Fruit fly (Drosophila melanogaster): ENCODE measurements around the gene CG8461.

CG8461 gene

DNA sequence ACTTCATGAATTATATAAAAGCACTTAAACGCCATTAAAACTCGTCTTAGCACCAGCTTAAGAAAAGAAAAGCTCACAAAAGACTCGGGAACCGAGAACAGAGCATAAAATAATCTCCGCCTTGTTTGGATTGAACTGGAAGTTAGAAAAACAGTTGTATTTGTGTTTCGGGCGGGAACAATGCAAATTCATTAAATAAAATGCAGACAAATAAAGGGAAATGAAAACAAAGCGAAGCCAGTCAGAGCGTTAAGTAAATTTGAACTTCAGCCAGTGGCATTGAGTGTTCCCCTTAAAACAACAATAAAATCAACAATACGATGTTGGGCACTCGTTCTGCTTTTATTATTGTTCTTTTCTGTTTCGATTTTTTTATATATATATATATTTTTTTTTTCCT lies 13.2 kb upstream of the CG8461 start (continued):
- TF ChIP-seq HLH4C (GFP tag; IDR thresholded peaks at IDR 0.05; ENCODE audit: partially characterized antibody) = no peak
- no peak for TF ChIP-seq CG8924 (tag; optimal IDR thresholded peaks at IDR 0.05)
- no peak for TF ChIP-seq Hr78 (GFP tag; optimal IDR thresholded peaks at IDR 0.05)
- no peak for TF ChIP-seq onecut (GFP tag; IDR thresholded peaks at IDR 0.05)
- TF ChIP-seq stwl (tag; optimal IDR thresholded peaks at IDR 0.05) = no peak
- TF ChIP-seq chif (GFP tag; optimal IDR thresholded peaks at IDR 0.05) = no peak
- TF ChIP-seq exex (tag; optimal IDR thresholded peaks at IDR 0.05) = no peak
- TF ChIP-seq CG18599 (GFP tag; optimal IDR thresholded peaks at IDR 0.05) = peak; percentile 42
- TF ChIP-seq lab (GFP tag; optimal IDR thresholded peaks at IDR 0.05) = peak; percentile 58
- TF ChIP-seq caup (GFP tag; optimal IDR thresholded peaks at IDR 0.05; ENCODE audit: severe bottlenecking) = peak; percentile 7
- peak; percentile 16 for TF ChIP-seq ATbp (GFP tag; optimal IDR thresholded peaks at IDR 0.05)
- no peak for TF ChIP-seq Opbp (GFP tag; IDR thresholded peaks at IDR 0.05; ENCODE audit: partially characterized antibody)
- no peak for TF ChIP-seq CG16863 (GFP tag; optimal IDR thresholded peaks at IDR 0.05)
- TF ChIP-seq Hr3 (GFP tag; optimal IDR thresholded peaks at IDR 0.05) = no peak
- peak; percentile 8 for TF ChIP-seq scrt (GFP tag; optimal IDR thresholded peaks at IDR 0.05)
- no peak for TF ChIP-seq mld (GFP tag; IDR thresholded peaks at IDR 0.05; ENCODE audit: partially characterized antibody)
- no peak for TF ChIP-seq row (GFP tag; IDR thresholded peaks at IDR 0.05)
- TF ChIP-seq sima (GFP tag; optimal IDR thresholded peaks at IDR 0.05) = no peak
- no peak for TF ChIP-seq CG32772 (GFP tag; IDR thresholded peaks at IDR 0.05)
- TF ChIP-seq Doc2 (GFP tag; IDR thresholded peaks at IDR 0.05) = no peak
- TF ChIP-seq sens (GFP tag) = peak; percentile 6
- TF ChIP-seq CG6765 (GFP tag; optimal IDR thresholded peaks at IDR 0.05) = no peak
- no peak for TF ChIP-seq CG15601 (tag; optimal IDR thresholded peaks at IDR 0.05)
- no peak for TF ChIP-seq schlank (tag; optimal IDR thresholded peaks at IDR 0.05)
- TF ChIP-seq CG15514 (GFP tag; optimal IDR thresholded peaks at IDR 0.05) = peak; percentile 42

DNA sequence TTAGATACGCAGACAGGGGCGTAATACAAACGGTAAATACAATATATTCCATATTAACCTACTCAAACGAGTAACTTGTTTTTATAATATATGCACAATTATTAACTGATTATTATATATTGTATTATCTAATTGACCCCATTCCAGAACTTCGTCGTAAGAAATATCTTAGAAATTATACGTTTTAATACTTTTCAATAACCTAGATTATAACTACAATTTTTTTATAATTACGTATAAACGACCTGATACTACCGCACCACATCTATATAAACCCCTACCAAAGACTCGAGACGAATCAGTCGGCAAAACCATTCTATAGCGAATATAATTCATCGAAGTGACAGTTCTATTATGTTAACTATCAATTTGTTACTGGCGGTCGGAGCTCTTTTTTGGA lies 7.3 kb upstream of the CG8461 start, which contains the start of gene Cyp313a1:
Cyp313a1 (plus strand) TSS at position 301 of the 400 bp plus-strand sequence.
- no peak for TF ChIP-seq CG10543 (GFP tag; optimal IDR thresholded peaks at IDR 0.05)
- no peak for TF ChIP-seq mam (GFP tag; optimal IDR thresholded peaks at IDR 0.05)
- TF ChIP-seq twi (tag; optimal IDR thresholded peaks at IDR 0.05) = no peak
- TF ChIP-seq Jarid2 (GFP tag; optimal IDR thresholded peaks at IDR 0.05) = no peak
- no peak for TF ChIP-seq Abd-B (GFP tag; optimal IDR thresholded peaks at IDR 0.05)
- no peak for TF ChIP-seq Dek (tag; optimal IDR thresholded peaks at IDR 0.05)
- no peak for TF ChIP-seq h (optimal IDR thresholded peaks at IDR 0.05)
- TF ChIP-seq CG7745 (tag; optimal IDR thresholded peaks at IDR 0.05) = no peak
- no peak for TF ChIP-seq bowl (GFP tag; IDR thresholded peaks at IDR 0.05)
- no peak for TF ChIP-seq CG11085 (GFP tag; IDR thresholded peaks at IDR 0.05)
- TF ChIP-seq wor (GFP tag; IDR thresholded peaks at IDR 0.05) = no peak
- TF ChIP-seq grn (GFP tag; optimal IDR thresholded peaks at IDR 0.05) = no peak
- no peak for TF ChIP-seq ham (GFP tag; IDR thresholded peaks at IDR 0.05)
- TF ChIP-seq CG1647 (GFP tag; optimal IDR thresholded peaks at IDR 0.05) = no peak
- TF ChIP-seq seq (GFP tag; IDR thresholded peaks at IDR 0.05) = no peak
- TF ChIP-seq CG3065 (GFP tag; optimal IDR thresholded peaks at IDR 0.05) = no peak
- TF ChIP-seq CG9876 (GFP tag; optimal IDR thresholded peaks at IDR 0.05) = no peak
